Worm (Caenorhabditis elegans) whole organism, mixed stage, embryonic: ENCODE data around the gene srsx-9.

Experiments
- drap-1 ChIP-seq: fragments of 200-800 bp; sonication (Bioruptor generic); optimal IDR thresholded peaks from 3 replicates; lab custom pipeline; 2018; ENCODE audit warnings: mild to moderate bottlenecking, missing genetic modification characterization, missing compliant biosample characterization
- elt-1 ChIP-seq: sonication (generic microtip); optimal IDR thresholded peaks from 2 replicates; lab custom pipeline; 2017; ENCODE audit warnings: missing genetic modification characterization, mild to moderate bottlenecking, missing compliant biosample characterization, antibody characterized with exemption, moderate library complexity, borderline replicate concordance; ENCODE audit not compliant: insufficient read depth
- flh-1 ChIP-seq: fragments of 200-800 bp; sonication (Bioruptor generic); optimal IDR thresholded peaks from 2 replicates; lab custom pipeline; 2018; ENCODE audit warnings: mild to moderate bottlenecking, missing genetic modification characterization, moderate library complexity, missing compliant biosample characterization
- lin-13 ChIP-seq: fragments of 150-350 bp; optimal IDR thresholded peaks from 2 replicates; lab custom pipeline; 2014; ENCODE audit warnings: missing biosample characterization, missing genetic modification characterization
- mab-5 ChIP-seq: fragments of 150-350 bp; optimal IDR thresholded peaks from 2 replicates; lab custom pipeline; 2014; ENCODE audit warnings: missing biosample characterization, missing genetic modification characterization
- mep-1 ChIP-seq: fragments of 150-350 bp; optimal IDR thresholded peaks from 2 replicates; lab custom pipeline; 2017; ENCODE audit warnings: missing biosample characterization, missing genetic modification reagents, missing genetic modification characterization, inconsistent platforms
- nhr-12 ChIP-seq: fragments of 150-350 bp; optimal IDR thresholded peaks from 2 replicates; lab custom pipeline; 2014; ENCODE audit warnings: missing biosample characterization, missing genetic modification characterization
- sem-2 ChIP-seq: fragments of 200-800 bp; sonication (Bioruptor generic); optimal IDR thresholded peaks from 2 replicates; lab custom pipeline; 2018; ENCODE audit warnings: mild to moderate bottlenecking, missing genetic modification characterization, missing compliant biosample characterization
- snpc-4 ChIP-seq: fragments of 150-350 bp; optimal IDR thresholded peaks from 2 replicates; lab custom pipeline; 2014; ENCODE audit warnings: missing biosample characterization, missing genetic modification characterization
- unc-120 ChIP-seq: sonication (generic microtip); optimal IDR thresholded peaks from 2 replicates; lab custom pipeline; 2017; ENCODE audit warnings: missing genetic modification characterization, missing compliant biosample characterization; ENCODE audit not compliant: poor library complexity, severe bottlenecking
- unc-39 ChIP-seq: fragments of 150-350 bp; optimal IDR thresholded peaks from 2 replicates; lab custom pipeline; 2014; ENCODE audit warnings: missing biosample characterization, missing genetic modification characterization
- unc-62 ChIP-seq: fragments of 150-350 bp; optimal IDR thresholded peaks from 2 replicates; lab custom pipeline; 2014; ENCODE audit warnings: missing biosample characterization, missing genetic modification reagents, missing genetic modification characterization
- ztf-11 ChIP-seq: fragments of 150-350 bp; optimal IDR thresholded peaks from 2 replicates; lab custom pipeline; 2014; ENCODE audit warnings: missing biosample characterization, missing genetic modification characterization

- TF ChIP-seq mab-5 (tag; lab: Kevin White, UChicago) = no peak
- TF ChIP-seq ztf-11 = no peak
- TF ChIP-seq drap-1 (GFP tag; lab: Kevin White, UChicago) = no peak
- no peak for TF ChIP-seq elt-1
- TF ChIP-seq mep-1 (tag; lab: Kevin White, UChicago) = no peak
- no peak for TF ChIP-seq unc-39 (tag; lab: Kevin White, UChicago)
- no peak for TF ChIP-seq unc-120 (tag; lab: Kevin White, UChicago)
- no peak for TF ChIP-seq unc-62 (GFP tag; lab: Kevin White, UChicago)
- no peak for TF ChIP-seq lin-13
- TF ChIP-seq snpc-4 (tag; lab: Kevin White, UChicago) = no peak
- no peak for TF ChIP-seq sem-2 (GFP tag; lab: Kevin White, UChicago)
- no peak for TF ChIP-seq nhr-12 (tag; lab: Kevin White, UChicago)
- no peak for TF ChIP-seq flh-1 (GFP tag; lab: Kevin White, UChicago)
Measured at ce11 chrV:4980094-4980493, 7.3 kb upstream of the srsx-9 start.
